Fruit fly (Drosophila melanogaster): Measurements from ENCODE around the gene lili.

dm6 chr3R:24810844-24811625 is 2.8 kb downstream of the lili start:
- TF ChIP-seq Dfd (GFP tag; optimal IDR thresholded peaks at IDR 0.05) (no peak), pan (optimal IDR thresholded peaks at IDR 0.05) (no peak)
